Fruit fly (Drosophila melanogaster) whole organism, prepupa: Measurements from ENCODE around the gene CG4452.

ENCODE experiments used
- CG10631 ChIP-seq: fragments of 200-800 bp; sonication (Bioruptor generic); optimal IDR thresholded peaks from 2 replicates; lab custom pipeline; 2016; ENCODE audit warnings: missing biosample characterization, missing genetic modification characterization
- CG10669 ChIP-seq: fragments of 200-800 bp; sonication (Bioruptor generic); optimal IDR thresholded peaks from 3 replicates; lab custom pipeline; 2018; ENCODE audit warnings: missing biosample characterization, mild to moderate bottlenecking, missing genetic modification characterization, moderate library complexity
- CG11762 ChIP-seq: fragments of 200-800 bp; sonication (Bioruptor generic); optimal IDR thresholded peaks from 3 replicates; lab custom pipeline; 2016; ENCODE audit warnings: missing biosample characterization, missing genetic modification characterization; ENCODE audit not compliant: insufficient read depth
- CG11902 ChIP-seq: fragments of 200-800 bp; sonication (Bioruptor generic); optimal IDR thresholded peaks from 3 replicates; lab custom pipeline; 2016; ENCODE audit warnings: missing biosample characterization, missing genetic modification characterization
- CG15336 ChIP-seq: fragments of 200-800 bp; sonication (Bioruptor generic); IDR thresholded peaks from 2 replicates; pipeline ENCODE4 v1.3.6; 2022; ENCODE audit warnings: missing biosample characterization, missing genetic modification characterization
- CG1621 ChIP-seq: fragments of 200-800 bp; sonication (Bioruptor generic); optimal IDR thresholded peaks from 3 replicates; lab custom pipeline; 2018; ENCODE audit warnings: missing biosample characterization, mild to moderate bottlenecking, missing genetic modification characterization
- CG16779 ChIP-seq: fragments of 200-800 bp; sonication (Bioruptor generic); optimal IDR thresholded peaks from 3 replicates; lab custom pipeline; 2017; ENCODE audit warnings: missing biosample characterization, mild to moderate bottlenecking, missing genetic modification characterization
- CG3032 ChIP-seq: fragments of 200-800 bp; optimal IDR thresholded peaks from 2 replicates; lab custom pipeline; 2019; ENCODE audit warnings: missing biosample characterization, mild to moderate bottlenecking, missing genetic modification characterization, moderate library complexity
- CG31627 ChIP-seq: fragments of 200-800 bp; sonication (Bioruptor generic); optimal IDR thresholded peaks from 3 replicates; lab custom pipeline; 2016; ENCODE audit warnings: missing biosample characterization, missing genetic modification characterization
- CG32006 ChIP-seq: fragments of 200-800 bp; sonication (Bioruptor generic); optimal IDR thresholded peaks from 3 replicates; lab custom pipeline; 2017; ENCODE audit warnings: missing biosample characterization, mild to moderate bottlenecking, missing genetic modification characterization
- CG34406 ChIP-seq: fragments of 200-800 bp; sonication (Bioruptor generic); optimal IDR thresholded peaks from 3 replicates; lab custom pipeline; 2016; ENCODE audit warnings: missing biosample characterization, missing genetic modification characterization
- CG4318 ChIP-seq: fragments of 200-800 bp; sonication (Bioruptor generic); optimal IDR thresholded peaks from 3 replicates; lab custom pipeline; 2017; ENCODE audit warnings: missing biosample characterization, mild to moderate bottlenecking, missing genetic modification characterization
- CG6163 ChIP-seq: fragments of 200-800 bp; sonication (Bioruptor generic); IDR thresholded peaks from 3 replicates; pipeline ENCODE4 v1.3.6; 2022; ENCODE audit warnings: missing biosample characterization, missing genetic modification characterization
- CG6276 ChIP-seq: fragments of 200-800 bp; sonication (Bioruptor generic); optimal IDR thresholded peaks from 2 replicates; lab custom pipeline; 2017; ENCODE audit warnings: missing biosample characterization, mild to moderate bottlenecking, missing genetic modification characterization
- CG6792 ChIP-seq: fragments of 200-800 bp; sonication (Bioruptor generic); optimal IDR thresholded peaks from 3 replicates; lab custom pipeline; 2016; ENCODE audit warnings: missing biosample characterization, missing genetic modification characterization
- CG6808 ChIP-seq: fragments of 200-800 bp; sonication (Bioruptor generic); optimal IDR thresholded peaks from 3 replicates; lab custom pipeline; 2017; ENCODE audit warnings: missing biosample characterization, missing genetic modification characterization, mild to moderate bottlenecking, moderate library complexity, missing genetic modification reagents
- CG6854 ChIP-seq: fragments of 200-800 bp; sonication (Bioruptor generic); optimal IDR thresholded peaks from 2 replicates; lab custom pipeline; 2017; ENCODE audit warnings: missing biosample characterization, mild to moderate bottlenecking, missing genetic modification characterization
- CG7368 ChIP-seq: fragments of 200-800 bp; sonication (Bioruptor generic); optimal IDR thresholded peaks from 3 replicates; lab custom pipeline; 2016; ENCODE audit warnings: missing biosample characterization, missing genetic modification characterization
- CG8119 ChIP-seq: fragments of 200-800 bp; sonication (Bioruptor generic); IDR thresholded peaks from 3 replicates; pipeline ENCODE4 v1.3.6; 2022; ENCODE audit warnings: missing biosample characterization, missing genetic modification characterization
- CG8632 ChIP-seq: fragments of 200-800 bp; sonication (Bioruptor generic); optimal IDR thresholded peaks from 3 replicates; lab custom pipeline; 2016; ENCODE audit warnings: missing biosample characterization, missing genetic modification characterization
- CG9139 ChIP-seq: fragments of 200-800 bp; sonication (Bioruptor generic); optimal IDR thresholded peaks from 3 replicates; lab custom pipeline; 2017; ENCODE audit warnings: missing biosample characterization, mild to moderate bottlenecking, missing genetic modification characterization
- Eip75B ChIP-seq: fragments of 200-800 bp; sonication (Bioruptor generic); optimal IDR thresholded peaks from 3 replicates; lab custom pipeline; 2016; ENCODE audit warnings: missing biosample characterization, missing genetic modification characterization
- Eip78C ChIP-seq: fragments of 200-800 bp; sonication (Bioruptor generic); peaks from one replicate; lab custom pipeline; 2016; ENCODE audit warnings: missing biosample characterization, missing genetic modification characterization
- Eip93F ChIP-seq: fragments of 200-800 bp; sonication (Bioruptor generic); optimal IDR thresholded peaks from 2 replicates; lab custom pipeline; 2016; ENCODE audit warnings: missing biosample characterization, mild to moderate bottlenecking, missing genetic modification characterization
- Ets21C ChIP-seq: fragments of 200-800 bp; sonication (Bioruptor generic); optimal IDR thresholded peaks from 3 replicates; lab custom pipeline; 2016; ENCODE audit warnings: missing biosample characterization, missing genetic modification characterization
- Ets96B ChIP-seq: fragments of 200-800 bp; optimal IDR thresholded peaks from 2 replicates; lab custom pipeline; 2019; ENCODE audit warnings: missing biosample characterization, mild to moderate bottlenecking, missing genetic modification characterization, moderate library complexity
- Gug ChIP-seq: fragments of 200-800 bp; sonication (Bioruptor generic); IDR thresholded peaks from 2 replicates; pipeline ENCODE4 v1.3.6; 2022; ENCODE audit warnings: missing biosample characterization, missing genetic modification characterization
- Hr38 ChIP-seq: sonication (Bioruptor generic); optimal IDR thresholded peaks from 2 replicates; lab custom pipeline; 2016; ENCODE audit warnings: missing biosample characterization, missing genetic modification characterization
- Hr39 ChIP-seq: fragments of 200-800 bp; sonication (Bioruptor generic); optimal IDR thresholded peaks from 2 replicates; lab custom pipeline; 2016; ENCODE audit warnings: missing biosample characterization, missing genetic modification characterization
- Hr4 ChIP-seq: fragments of 200-800 bp; sonication (Bioruptor generic); optimal IDR thresholded peaks from 3 replicates; lab custom pipeline; 2016; ENCODE audit warnings: missing biosample characterization, missing genetic modification characterization
- Lpt ChIP-seq: fragments of 200-800 bp; sonication (Bioruptor generic); optimal IDR thresholded peaks from 3 replicates; lab custom pipeline; 2016; ENCODE audit warnings: missing biosample characterization, missing genetic modification characterization
- Met ChIP-seq: fragments of 200-800 bp; sonication (Bioruptor generic); optimal IDR thresholded peaks from 3 replicates; lab custom pipeline; 2016; ENCODE audit warnings: missing biosample characterization, missing genetic modification characterization
- OdsH ChIP-seq: fragments of 200-800 bp; sonication (Bioruptor generic); optimal IDR thresholded peaks from 3 replicates; lab custom pipeline; 2016; ENCODE audit warnings: missing biosample characterization, missing genetic modification characterization
- Smox ChIP-seq: fragments of 200-800 bp; sonication (Bioruptor generic); optimal IDR thresholded peaks from 3 replicates; lab custom pipeline; 2016; ENCODE audit warnings: missing biosample characterization, missing genetic modification characterization
- Sox102F ChIP-seq: fragments of 200-800 bp; sonication (Bioruptor generic); optimal IDR thresholded peaks from 2 replicates; lab custom pipeline; 2016; ENCODE audit warnings: missing biosample characterization, mild to moderate bottlenecking, missing genetic modification characterization
- Sox14 ChIP-seq: fragments of 200-800 bp; sonication (Bioruptor generic); optimal IDR thresholded peaks from 3 replicates; lab custom pipeline; 2016; ENCODE audit warnings: missing biosample characterization, missing genetic modification characterization
- Sox15 ChIP-seq: fragments of 200-800 bp; sonication (Bioruptor generic); optimal IDR thresholded peaks from 3 replicates; lab custom pipeline; 2016; ENCODE audit warnings: missing biosample characterization, missing genetic modification characterization
- achi ChIP-seq: fragments of 200-800 bp; sonication (Bioruptor generic); optimal IDR thresholded peaks from 3 replicates; lab custom pipeline; 2016; ENCODE audit warnings: missing biosample characterization, missing genetic modification characterization
- acj6 ChIP-seq: fragments of 200-800 bp; sonication (Bioruptor generic); optimal IDR thresholded peaks from 3 replicates; lab custom pipeline; 2016; ENCODE audit warnings: missing biosample characterization, missing genetic modification characterization
- cyc ChIP-seq: fragments of 200-800 bp; sonication (Bioruptor generic); optimal IDR thresholded peaks from 3 replicates; lab custom pipeline; 2016; ENCODE audit warnings: missing biosample characterization, missing genetic modification characterization
- dac ChIP-seq: fragments of 200-800 bp; sonication (Bioruptor generic); optimal IDR thresholded peaks from 2 replicates; lab custom pipeline; 2017; ENCODE audit warnings: missing biosample characterization, mild to moderate bottlenecking, missing genetic modification characterization
- dsx ChIP-seq: fragments of 200-800 bp; optimal IDR thresholded peaks from 3 replicates; lab custom pipeline; 2019; ENCODE audit warnings: missing biosample characterization, mild to moderate bottlenecking, missing genetic modification characterization, moderate library complexity; ENCODE audit not compliant: poor library complexity, severe bottlenecking
- eg ChIP-seq: fragments of 200-800 bp; sonication (Bioruptor generic); IDR thresholded peaks from 3 replicates; pipeline ENCODE4 v1.3.6; 2022; ENCODE audit warnings: missing biosample characterization, missing genetic modification characterization
- fd59A ChIP-seq: fragments of 200-800 bp; sonication (Bioruptor generic); optimal IDR thresholded peaks from 2 replicates; lab custom pipeline; 2017; ENCODE audit warnings: missing biosample characterization, mild to moderate bottlenecking, missing genetic modification characterization, missing genetic modification reagents
- fd85E ChIP-seq: fragments of 200-800 bp; sonication (Bioruptor generic); optimal IDR thresholded peaks from 3 replicates; lab custom pipeline; 2016; ENCODE audit warnings: missing biosample characterization, missing genetic modification characterization
- fkh ChIP-seq: fragments of 200-800 bp; sonication (Bioruptor generic); optimal IDR thresholded peaks from 3 replicates; lab custom pipeline; 2017; ENCODE audit warnings: missing biosample characterization, mild to moderate bottlenecking, missing genetic modification characterization, moderate library complexity
- lz ChIP-seq: fragments of 200-800 bp; sonication (Bioruptor generic); optimal IDR thresholded peaks from 3 replicates; lab custom pipeline; 2016; ENCODE audit warnings: missing biosample characterization, missing genetic modification characterization
- net ChIP-seq: fragments of 200-800 bp; sonication (Bioruptor generic); optimal IDR thresholded peaks from 3 replicates; lab custom pipeline; 2016; ENCODE audit warnings: missing biosample characterization, missing genetic modification characterization
- pdm3 ChIP-seq: fragments of 200-800 bp; sonication (Bioruptor generic); optimal IDR thresholded peaks from 3 replicates; lab custom pipeline; 2016; ENCODE audit warnings: missing biosample characterization, missing genetic modification characterization
- spab ChIP-seq: fragments of 200-800 bp; sonication (Bioruptor generic); optimal IDR thresholded peaks from 2 replicates; lab custom pipeline; 2017; ENCODE audit warnings: missing biosample characterization, mild to moderate bottlenecking, missing genetic modification characterization, missing genetic modification reagents
- ss ChIP-seq, 2 experiments: fragments of 200-800 bp; sonication (Bioruptor generic); optimal IDR thresholded peaks; 2 replicates in 1 of 2; 3 replicates in 1 of 2; lab custom pipeline; 2017 to 2018; ENCODE audit warnings: mild to moderate bottlenecking in 2 of 2, missing biosample characterization in 2 of 2, missing genetic modification characterization in 2 of 2, moderate library complexity in 1 of 2
- svp ChIP-seq: fragments of 200-800 bp; sonication (Bioruptor generic); peaks from one replicate; lab custom pipeline; 2016; ENCODE audit warnings: missing biosample characterization, missing genetic modification characterization
- topi ChIP-seq: fragments of 200-800 bp; sonication (Bioruptor generic); optimal IDR thresholded peaks from 3 replicates; lab custom pipeline; 2016; ENCODE audit warnings: missing biosample characterization, missing genetic modification characterization

The CG4452 gene

DNA sequence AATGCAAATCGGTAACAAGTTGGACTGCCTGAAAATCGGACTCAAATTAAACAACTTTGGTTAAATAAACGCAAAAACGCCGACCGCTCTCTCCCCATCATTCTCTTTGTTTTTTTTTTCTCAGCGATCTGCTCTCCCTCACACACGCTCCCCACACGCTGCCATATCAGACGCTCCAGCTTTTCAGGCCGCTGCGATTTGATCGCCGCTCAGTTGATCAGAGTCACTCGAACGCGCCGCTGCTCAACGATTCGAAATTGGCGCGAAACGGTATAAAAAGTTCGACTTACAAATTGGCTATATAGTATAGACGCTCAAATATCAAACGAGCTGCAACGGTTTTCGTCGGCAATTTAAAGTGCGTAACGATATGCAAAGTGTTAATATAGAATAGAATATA is 26.9 kb upstream of the CG4452 start:
- TF ChIP-seq Gug (GFP tag; lab: Robert Waterston, UW) (no peak), CG4318 (no peak), Ets96B (no peak), Smox (no peak), spab (GFP tag; lab: Kevin White, UChicago) (no peak), CG6792 (GFP tag; lab: Kevin White, UChicago) (no peak), CG6276 (GFP tag; lab: Kevin White, UChicago) (peak; percentile 6), lz (GFP tag; lab: Kevin White, UChicago) (no peak), svp (GFP tag; lab: Kevin White, UChicago) (peak; percentile 78), CG7368 (GFP tag; lab: Kevin White, UChicago) (no peak), CG11902 (GFP tag; lab: Kevin White, UChicago) (no peak), Met (GFP tag; lab: Kevin White, UChicago) (no peak), CG8632 (GFP tag; lab: Kevin White, UChicago) (no peak), pdm3 (GFP tag; lab: Kevin White, UChicago) (no peak), cyc (GFP tag; lab: Kevin White, UChicago) (no peak), CG16779 (tag; lab: Kevin White, UChicago) (no peak), Eip93F (no peak), CG10669 (GFP tag; lab: Kevin White, UChicago) (no peak), Eip78C (GFP tag; lab: Kevin White, UChicago) (peak; percentile 60), CG34406 (GFP tag; lab: Kevin White, UChicago) (no peak), CG1621 (no peak), OdsH (GFP tag; lab: Kevin White, UChicago) (no peak), CG6854 (GFP tag; lab: Kevin White, UChicago) (peak; percentile 51), CG6808 (GFP tag; lab: Kevin White, UChicago) (no peak), CG31627 (GFP tag; lab: Kevin White, UChicago) (no peak), Hr38 (no peak), CG9139 (GFP tag; lab: Kevin White, UChicago) (peak; percentile 9), CG10631 (GFP tag; lab: Kevin White, UChicago) (no peak), dac (GFP tag; lab: Kevin White, UChicago) (no peak), Lpt (GFP tag; lab: Kevin White, UChicago) (no peak), CG15336 (GFP tag; lab: Robert Waterston, UW) (no peak), eg (GFP tag; lab: Robert Waterston, UW) (peak; percentile 37; the same call in 1 of the 3 replicates), CG11762 (GFP tag; lab: Kevin White, UChicago) (no peak), ss (GFP tag; optimal IDR thresholded peaks at IDR 0.05; lab: Kevin White, UChicago) (no peak), acj6 (GFP tag; lab: Kevin White, UChicago) (no peak), dsx (GFP tag; lab: Kevin White, UChicago) (no peak), Sox15 (GFP tag; lab: Kevin White, UChicago) (no peak), topi (GFP tag; lab: Kevin White, UChicago) (no peak), net (no peak), fkh (no peak), Hr39 (GFP tag; lab: Kevin White, UChicago) (no peak), Eip75B (GFP tag; lab: Kevin White, UChicago) (no peak), CG3032 (tag; lab: Kevin White, UChicago) (no peak), CG6163 (GFP tag; lab: Robert Waterston, UW) (peak; percentile 61; the same call in 2 of the 3 replicates), CG32006 (GFP tag; lab: Kevin White, UChicago) (no peak), Sox102F (GFP tag; lab: Kevin White, UChicago) (peak; percentile 28), achi (GFP tag; lab: Kevin White, UChicago) (peak; percentile 0), Sox14 (no peak), Ets21C (no peak), fd85E (GFP tag; lab: Kevin White, UChicago) (no peak), Hr4 (GFP tag; lab: Kevin White, UChicago) (no peak), fd59A (no peak), CG8119 (no peak)
- TF ChIP-seq, all 60 proteins: peak for 9
